Fruit fly (Drosophila melanogaster) whole organism, embryonic: ENCODE measurements around the gene inc.

ENCODE experiments used
- Adf1 ChIP-seq: fragments of 200-800 bp; sonication (Bioruptor generic); IDR thresholded peaks from 2 replicates; pipeline ENCODE4 v1.3.6; 2022; ENCODE audit warnings: missing biosample characterization, missing genetic modification characterization
- Antp ChIP-seq: fragments of 200-800 bp; sonication (Bioruptor generic); optimal IDR thresholded peaks from 3 replicates; lab custom pipeline; 2016; ENCODE audit warnings: missing biosample characterization, missing genetic modification characterization
- Atf3 ChIP-seq: fragments of 200-800 bp; sonication (Bioruptor generic); optimal IDR thresholded peaks from 3 replicates; lab custom pipeline; 2016; ENCODE audit warnings: missing biosample characterization, missing genetic modification characterization
- CG10366 ChIP-seq: fragments of 200-800 bp; sonication (Bioruptor generic); IDR thresholded peaks from 2 replicates; pipeline ENCODE4 v1.3.6; 2022; ENCODE audit warnings: missing biosample characterization, missing genetic modification characterization
- CG11456 ChIP-seq: fragments of 200-800 bp; sonication (Bioruptor generic); IDR thresholded peaks from 3 replicates; pipeline ENCODE4 v1.3.6; 2022; ENCODE audit warnings: missing biosample characterization, missing genetic modification characterization
- CG11504 ChIP-seq: fragments of 200-800 bp; sonication (Bioruptor generic); optimal IDR thresholded peaks from 3 replicates; lab custom pipeline; 2019; ENCODE audit warnings: missing biosample characterization, mild to moderate bottlenecking, missing genetic modification characterization, moderate library complexity
- CG11723 ChIP-seq: fragments of 200-800 bp; sonication (Bioruptor generic); optimal IDR thresholded peaks from 2 replicates; lab custom pipeline; 2017; ENCODE audit warnings: missing biosample characterization, mild to moderate bottlenecking, missing genetic modification characterization
- CG13424 ChIP-seq: fragments of 200-800 bp; sonication (Bioruptor generic); optimal IDR thresholded peaks from 2 replicates; lab custom pipeline; 2019; ENCODE audit warnings: missing biosample characterization, mild to moderate bottlenecking, missing genetic modification characterization, moderate library complexity
- CG13624 ChIP-seq: fragments of 200-800 bp; sonication (Bioruptor generic); optimal IDR thresholded peaks from 2 replicates; lab custom pipeline; 2016; ENCODE audit warnings: missing biosample characterization, missing genetic modification characterization
- CG13894 ChIP-seq: fragments of 200-800 bp; sonication (Bioruptor generic); optimal IDR thresholded peaks from 3 replicates; lab custom pipeline; 2018; ENCODE audit warnings: missing biosample characterization, mild to moderate bottlenecking, missing genetic modification characterization, moderate library complexity
- CG1603 ChIP-seq: fragments of 200-800 bp; sonication (Bioruptor generic); optimal IDR thresholded peaks from 2 replicates; lab custom pipeline; 2019; ENCODE audit warnings: missing biosample characterization, mild to moderate bottlenecking, missing genetic modification characterization, moderate library complexity
- CG1647 ChIP-seq: fragments of 200-800 bp; sonication (Bioruptor generic); optimal IDR thresholded peaks from 3 replicates; lab custom pipeline; 2016; ENCODE audit warnings: missing biosample characterization, missing genetic modification characterization
- CG17361 ChIP-seq: fragments of 200-800 bp; sonication (Bioruptor generic); IDR thresholded peaks from 3 replicates; pipeline ENCODE4 v1.3.6; 2022; ENCODE audit warnings: missing biosample characterization, missing genetic modification characterization
- CG17612 ChIP-seq: fragments of 200-800 bp; sonication (Bioruptor generic); IDR thresholded peaks from 2 replicates; pipeline ENCODE4 v1.3.6; 2022; ENCODE audit warnings: missing biosample characterization, missing genetic modification characterization
- CG18599 ChIP-seq: fragments of 200-800 bp; sonication (Bioruptor generic); optimal IDR thresholded peaks from 3 replicates; lab custom pipeline; 2017; ENCODE audit warnings: missing biosample characterization, missing genetic modification characterization, mild to moderate bottlenecking, moderate library complexity, missing genetic modification reagents
- CG2202 ChIP-seq: fragments of 200-800 bp; sonication (Bioruptor generic); optimal IDR thresholded peaks from 2 replicates; lab custom pipeline; 2018; ENCODE audit warnings: missing biosample characterization, mild to moderate bottlenecking, missing genetic modification characterization
- CG2678 ChIP-seq: fragments of 200-800 bp; sonication (Bioruptor generic); optimal IDR thresholded peaks from 3 replicates; lab custom pipeline; 2019; ENCODE audit warnings: missing biosample characterization, mild to moderate bottlenecking, missing genetic modification characterization, moderate library complexity
- CG31224 ChIP-seq: fragments of 200-800 bp; sonication (Bioruptor generic); IDR thresholded peaks from 2 replicates; pipeline ENCODE4 v1.3.6; 2022; ENCODE audit warnings: missing biosample characterization, missing genetic modification characterization
- CG42726 ChIP-seq: fragments of 200-800 bp; sonication (Bioruptor generic); IDR thresholded peaks from 2 replicates; pipeline ENCODE4 v1.3.6; 2022; ENCODE audit warnings: missing biosample characterization, missing genetic modification characterization; ENCODE audit not compliant: partially characterized antibody
- CG4282 ChIP-seq: fragments of 200-800 bp; sonication (Bioruptor generic); optimal IDR thresholded peaks from 2 replicates; lab custom pipeline; 2016; ENCODE audit warnings: missing biosample characterization, missing genetic modification characterization
- CG6765 ChIP-seq: fragments of 200-800 bp; sonication (Bioruptor generic); optimal IDR thresholded peaks from 3 replicates; lab custom pipeline; 2017; ENCODE audit warnings: missing biosample characterization, mild to moderate bottlenecking, missing genetic modification characterization
- Chrac-16 ChIP-seq: fragments of 200-800 bp; sonication (Bioruptor generic); optimal IDR thresholded peaks from 3 replicates; lab custom pipeline; 2016; ENCODE audit warnings: missing biosample characterization, missing genetic modification characterization
- D ChIP-seq, 2 experiments: fragments of 200-800 bp in 1 of 2; fragments of >200 bp in 1 of 2; sonication (Bioruptor generic) in 1 of 2; optimal IDR thresholded peaks; 2 replicates in 1 of 2; 3 replicates in 1 of 2; lab custom pipeline; 2017; ENCODE audit warnings: mild to moderate bottlenecking in 1 of 2, missing biosample characterization in 1 of 2, missing genetic modification characterization in 1 of 2, missing genetic modification reagents in 1 of 2
- Hr51 ChIP-seq, 2 experiments: fragments of 200-800 bp; sonication (Bioruptor generic); optimal IDR thresholded peaks; 2 replicates in 1 of 2; 3 replicates in 1 of 2; lab custom pipeline; 2016 to 2018; ENCODE audit warnings: missing biosample characterization in 2 of 2, missing genetic modification characterization in 2 of 2, mild to moderate bottlenecking in 1 of 2, moderate library complexity in 1 of 2
- Hsf ChIP-seq: fragments of 200-800 bp; sonication (Bioruptor generic); optimal IDR thresholded peaks from 3 replicates; lab custom pipeline; 2016; ENCODE audit warnings: missing biosample characterization, missing genetic modification characterization
- Kr ChIP-seq: fragments of 200-800 bp; sonication (Bioruptor generic); optimal IDR thresholded peaks from 2 replicates; lab custom pipeline; 2017; ENCODE audit warnings: missing biosample characterization, mild to moderate bottlenecking, missing genetic modification characterization
- Max ChIP-seq: fragments of 200-800 bp; sonication (Bioruptor generic); optimal IDR thresholded peaks from 2 replicates; lab custom pipeline; 2016; ENCODE audit warnings: missing biosample characterization, mild to moderate bottlenecking, missing genetic modification characterization
- Ptx1 ChIP-seq: fragments of 200-800 bp; sonication (Bioruptor generic); IDR thresholded peaks from 2 replicates; pipeline ENCODE4 v1.3.6; 2022; ENCODE audit warnings: missing biosample characterization, missing genetic modification characterization
- Rfx ChIP-seq: fragments of 200-800 bp; sonication (Bioruptor generic); IDR thresholded peaks from 2 replicates; pipeline ENCODE4 v1.3.6; 2022; ENCODE audit warnings: missing biosample characterization, missing genetic modification characterization
- Tbp ChIP-seq: fragments of >200 bp; optimal IDR thresholded peaks from 2 replicates; lab custom pipeline; 2018; ENCODE audit warnings: missing biosample characterization, missing genetic modification characterization
- abd-A ChIP-seq: fragments of 200-800 bp; sonication (Bioruptor generic); optimal IDR thresholded peaks from 3 replicates; lab custom pipeline; 2019; ENCODE audit warnings: missing biosample characterization, mild to moderate bottlenecking, missing genetic modification characterization, moderate library complexity
- ara ChIP-seq: fragments of 200-800 bp; sonication (Bioruptor generic); IDR thresholded peaks from 2 replicates; pipeline ENCODE4 v1.3.6; 2022; ENCODE audit warnings: missing biosample characterization, missing genetic modification characterization
- crc ChIP-seq: fragments of 200-800 bp; sonication (Bioruptor generic); optimal IDR thresholded peaks from 2 replicates; lab custom pipeline; 2016; ENCODE audit warnings: missing biosample characterization, missing genetic modification characterization
- crp ChIP-seq, 2 experiments: fragments of 200-800 bp; sonication (Bioruptor generic); optimal IDR thresholded peaks; 2 replicates in 1 of 2; 3 replicates in 1 of 2; lab custom pipeline; 2017; ENCODE audit warnings: missing biosample characterization in 2 of 2, missing genetic modification characterization in 2 of 2, mild to moderate bottlenecking in 1 of 2, moderate library complexity in 1 of 2
- gfzf ChIP-seq: fragments of 200-800 bp; sonication (Bioruptor generic); optimal IDR thresholded peaks from 2 replicates; lab custom pipeline; 2016; ENCODE audit warnings: missing biosample characterization, mild to moderate bottlenecking, missing genetic modification characterization, moderate library complexity
- hb ChIP-seq: fragments of 200-800 bp; sonication (Bioruptor generic); IDR thresholded peaks from 3 replicates; pipeline ENCODE4 v1.3.6; 2022; ENCODE audit warnings: missing biosample characterization, missing genetic modification characterization; ENCODE audit not compliant: partially characterized antibody
- hth ChIP-seq: fragments of >200 bp; optimal IDR thresholded peaks from 2 replicates; lab custom pipeline; 2017; ENCODE audit warnings: inconsistent platforms
- lilli ChIP-seq: fragments of 200-800 bp; sonication (Bioruptor generic); optimal IDR thresholded peaks from 3 replicates; lab custom pipeline; 2016; ENCODE audit warnings: missing biosample characterization, missing genetic modification characterization
- prd ChIP-seq, 3 experiments: fragments of >200 bp in 2 of 3; fragments of 200-800 bp in 1 of 3; sonication (Bioruptor generic) in 1 of 3; optimal IDR thresholded peaks in 2 of 3; IDR thresholded peaks in 1 of 3; 2 replicates in 2 of 3; 3 replicates in 1 of 3; pipeline versions ENCODE4 v1.3.6 to Lab custom; 2017 to 2022; ENCODE audit warnings: missing biosample characterization in 1 of 3, missing genetic modification characterization in 1 of 3
- rib ChIP-seq: fragments of 200-800 bp; sonication (Bioruptor generic); IDR thresholded peaks from 2 replicates; pipeline ENCODE4 v1.3.6; 2022; ENCODE audit warnings: missing biosample characterization, missing genetic modification characterization
- sim ChIP-seq: fragments of 200-800 bp; sonication (Bioruptor generic); IDR thresholded peaks from 2 replicates; pipeline ENCODE4 v1.3.6; 2022; ENCODE audit warnings: missing biosample characterization, missing genetic modification characterization
- stwl ChIP-seq: fragments of 200-800 bp; sonication (Bioruptor generic); optimal IDR thresholded peaks from 3 replicates; lab custom pipeline; 2018; ENCODE audit warnings: missing biosample characterization, mild to moderate bottlenecking, missing genetic modification characterization, moderate library complexity
- sug ChIP-seq: fragments of 200-800 bp; optimal IDR thresholded peaks from 2 replicates; lab custom pipeline; 2019; ENCODE audit warnings: missing biosample characterization, mild to moderate bottlenecking, missing genetic modification characterization, moderate library complexity
- tll ChIP-seq, 2 experiments: fragments of 200-800 bp in 1 of 2; fragments of >200 bp in 1 of 2; sonication (Bioruptor generic) in 1 of 2; optimal IDR thresholded peaks; 2 replicates each; lab custom pipeline; 2017 to 2019; ENCODE audit warnings: missing biosample characterization in 2 of 2, missing genetic modification characterization in 2 of 2, mild to moderate bottlenecking in 1 of 2, moderate library complexity in 1 of 2
- unc-4 ChIP-seq: fragments of 200-800 bp; sonication (Bioruptor generic); IDR thresholded peaks from 2 replicates; pipeline ENCODE4 v1.3.6; 2022; ENCODE audit warnings: missing biosample characterization, missing genetic modification characterization; ENCODE audit not compliant: partially characterized antibody
- vnd ChIP-seq: fragments of 200-800 bp; sonication (Bioruptor generic); IDR thresholded peaks from 3 replicates; pipeline ENCODE4 v1.3.6; 2022; ENCODE audit warnings: missing biosample characterization, missing genetic modification characterization; ENCODE audit not compliant: partially characterized antibody
- zen ChIP-seq: fragments of 200-800 bp; sonication (Bioruptor generic); optimal IDR thresholded peaks from 3 replicates; lab custom pipeline; 2018; ENCODE audit warnings: missing biosample characterization, mild to moderate bottlenecking, missing genetic modification characterization, moderate library complexity
- zf30C ChIP-seq: fragments of 200-800 bp; sonication (Bioruptor generic); optimal IDR thresholded peaks from 3 replicates; lab custom pipeline; 2018; ENCODE audit warnings: missing biosample characterization, mild to moderate bottlenecking, missing genetic modification characterization

The inc gene

dm6 chrX:1512753-1513226 is 29.5 kb downstream of the inc start, which contains the start of gene CG14795 (continued):
- TF ChIP-seq abd-A (tag; lab: Kevin White, UChicago) (peak; percentile 46), CG17612 (GFP tag; lab: Robert Waterston, UW) (no peak), CG1647 (GFP tag; lab: Kevin White, UChicago) (no peak), sim (GFP tag; lab: Robert Waterston, UW) (no peak), CG18599 (no peak), CG11504 (tag; lab: Kevin White, UChicago) (peak; percentile 37), Adf1 (GFP tag; lab: Robert Waterston, UW) (peak; percentile 38), tll (GFP tag; optimal IDR thresholded peaks at IDR 0.05; lab: Kevin White, UChicago) (no peak), CG11723 (no peak), CG4282 (GFP tag; lab: Kevin White, UChicago) (peak; percentile 46), CG13894 (tag; lab: Kevin White, UChicago) (peak; percentile 78), CG31224 (no peak), Hr51 (GFP tag; optimal IDR thresholded peaks at IDR 0.05; lab: Kevin White, UChicago) (peak in 1 of 2 experiments; percentile 28), zf30C (no peak), CG6765 (GFP tag; lab: Kevin White, UChicago) (no peak), prd (optimal IDR thresholded peaks at IDR 0.05; lab: Kevin White, UChicago) (no peak), prd (GFP tag; IDR thresholded peaks at IDR 0.05; lab: Robert Waterston, UW) (peak; percentile 5; the same call in 1 of the 3 replicates), CG42726 (GFP tag; lab: Robert Waterston, UW) (peak; percentile 92), CG2678 (peak; percentile 13), Kr (GFP tag; lab: Kevin White, UChicago) (no peak), stwl (tag; lab: Kevin White, UChicago) (peak; percentile 81), sug (peak; percentile 63), hb (GFP tag; lab: Robert Waterston, UW) (peak; percentile 96), CG11456 (peak; percentile 62; the same call in 1 of the 3 replicates), unc-4 (GFP tag; lab: Robert Waterston, UW) (peak; percentile 94), zen (peak; percentile 78), lilli (GFP tag; lab: Kevin White, UChicago) (peak; percentile 47), gfzf (GFP tag; lab: Kevin White, UChicago) (peak; percentile 89), crc (GFP tag; lab: Kevin White, UChicago) (no peak), crp (GFP tag; optimal IDR thresholded peaks at IDR 0.05; lab: Kevin White, UChicago) (peak in 1 of 2 experiments; percentile 17), Atf3 (peak; percentile 8), hth (no peak), Chrac-16 (GFP tag; lab: Kevin White, UChicago) (no peak), D (optimal IDR thresholded peaks at IDR 0.05; lab: Kevin White, UChicago) (no peak), D (GFP tag; optimal IDR thresholded peaks at IDR 0.05; lab: Kevin White, UChicago) (no peak), Tbp (no peak), CG1603 (tag; lab: Kevin White, UChicago) (peak; percentile 89), Rfx (GFP tag; lab: Robert Waterston, UW) (peak; percentile 58), Max (GFP tag; lab: Kevin White, UChicago) (peak; percentile 30), CG13424 (peak; percentile 45), rib (GFP tag; lab: Robert Waterston, UW) (no peak), CG17361 (peak; percentile 14; the same call in 1 of the 3 replicates), ara (GFP tag; lab: Robert Waterston, UW) (peak; percentile 25; the same call in 1 of the 2 replicates), vnd (GFP tag; lab: Robert Waterston, UW) (peak; percentile 87), CG2202 (no peak), CG13624 (GFP tag; lab: Kevin White, UChicago) (peak; percentile 60), Antp (GFP tag; lab: Kevin White, UChicago) (peak; percentile 30), Ptx1 (peak; percentile 26; the same call in 1 of the 2 replicates), CG10366 (GFP tag; lab: Robert Waterston, UW) (no peak), Hsf (GFP tag; lab: Kevin White, UChicago) (peak; percentile 37)
